Fruit fly (Drosophila melanogaster) whole organism, wandering third instar larva: ENCODE results near the gene CG33096.

ENCODE experiments used
- Abd-B ChIP-seq: fragments of >200 bp; optimal IDR thresholded peaks from 2 replicates; lab custom pipeline; 2017; ENCODE audit warnings: missing biosample characterization, missing genetic modification characterization
- CG32264 ChIP-seq: fragments of 200-800 bp; sonication (Bioruptor generic); optimal IDR thresholded peaks from 2 replicates; lab custom pipeline; 2016; ENCODE audit warnings: missing biosample characterization, missing genetic modification characterization
- CG9705 ChIP-seq: fragments of 200-800 bp; sonication (Bioruptor generic); optimal IDR thresholded peaks from 2 replicates; lab custom pipeline; 2018; ENCODE audit warnings: missing biosample characterization, mild to moderate bottlenecking, missing genetic modification characterization
- CrebA ChIP-seq: fragments of 200-800 bp; sonication (Bioruptor generic); optimal IDR thresholded peaks from 2 replicates; lab custom pipeline; 2016; ENCODE audit warnings: missing biosample characterization, mild to moderate bottlenecking, missing genetic modification characterization, borderline replicate concordance
- Dfd ChIP-seq: fragments of >200 bp; optimal IDR thresholded peaks from 2 replicates; lab custom pipeline; 2017; ENCODE audit warnings: missing biosample characterization, missing genetic modification characterization
- Dif ChIP-seq: fragments of 200-275, 200-300 bp; sonication (Bioruptor generic); optimal IDR thresholded peaks from 2 replicates; lab custom pipeline; 2018; ENCODE audit warnings: missing biosample characterization, missing genetic modification characterization; ENCODE audit not compliant: partially characterized antibody
- GATAd ChIP-seq: sonication (Bioruptor generic); optimal IDR thresholded peaks from 2 replicates; lab custom pipeline; 2016; ENCODE audit warnings: missing biosample characterization, missing genetic modification characterization
- HLH106 ChIP-seq: fragments of 200-800 bp; optimal IDR thresholded peaks from 3 replicates; lab custom pipeline; 2019; ENCODE audit warnings: missing biosample characterization, mild to moderate bottlenecking, missing genetic modification characterization, moderate library complexity
- Hnf4 ChIP-seq: fragments of 200-800 bp; sonication (Bioruptor generic); optimal IDR thresholded peaks from 2 replicates; lab custom pipeline; 2016; ENCODE audit warnings: missing biosample characterization, mild to moderate bottlenecking, missing genetic modification characterization
- Hr78 ChIP-seq: fragments of >200 bp; optimal IDR thresholded peaks from 2 replicates; lab custom pipeline; 2017; ENCODE audit warnings: missing biosample characterization, missing genetic modification characterization
- Hr83 ChIP-seq: fragments of 200-300 bp; sonication (Bioruptor generic); optimal IDR thresholded peaks from 2 replicates; lab custom pipeline; 2016; ENCODE audit warnings: missing biosample characterization, mild to moderate bottlenecking, missing genetic modification characterization, moderate library complexity; ENCODE audit not compliant: poor library complexity, severe bottlenecking
- Jra ChIP-seq: sonication (Bioruptor generic); optimal IDR thresholded peaks from 2 replicates; lab custom pipeline; 2016; ENCODE audit warnings: missing biosample characterization, missing genetic modification characterization
- Mio ChIP-seq: sonication (Bioruptor generic); optimal IDR thresholded peaks from 2 replicates; lab custom pipeline; 2016; ENCODE audit warnings: missing biosample characterization, missing genetic modification characterization
- Myc ChIP-seq: fragments of >200 bp; optimal IDR thresholded peaks from 2 replicates; lab custom pipeline; 2017
- N ChIP-seq: fragments of >200 bp; optimal IDR thresholded peaks from 2 replicates; lab custom pipeline; 2018; ENCODE audit warnings: missing biosample characterization, missing external identifiers, missing genetic modification characterization
- OdsH ChIP-seq: fragments of 200-800 bp; sonication (Bioruptor generic); optimal IDR thresholded peaks from 2 replicates; lab custom pipeline; 2016; ENCODE audit warnings: missing biosample characterization, mild to moderate bottlenecking, missing genetic modification characterization
- Rel ChIP-seq, 2 experiments: fragments of 200-800 bp; sonication (Bioruptor generic) in 1 of 2; optimal IDR thresholded peaks; 2 replicates in 1 of 2; 3 replicates in 1 of 2; lab custom pipeline; 2016 to 2019; ENCODE audit warnings: mild to moderate bottlenecking in 2 of 2, missing biosample characterization in 2 of 2, missing genetic modification characterization in 2 of 2, moderate library complexity in 1 of 2
- Sp1 ChIP-seq: fragments of 200-800 bp; sonication (Bioruptor generic); optimal IDR thresholded peaks from 3 replicates; lab custom pipeline; 2019; ENCODE audit warnings: missing biosample characterization, mild to moderate bottlenecking, missing genetic modification characterization, moderate library complexity
- Vsx2 ChIP-seq: fragments of 200-300, 225-300 bp; sonication (Bioruptor generic); optimal IDR thresholded peaks from 2 replicates; lab custom pipeline; 2018; ENCODE audit warnings: missing biosample characterization, missing genetic modification characterization; ENCODE audit not compliant: partially characterized antibody
- br ChIP-seq: fragments of 200-800 bp; sonication (Bioruptor generic); optimal IDR thresholded peaks from 2 replicates; lab custom pipeline; 2016; ENCODE audit warnings: missing biosample characterization, missing genetic modification characterization
- brk ChIP-seq: fragments of 200-800 bp; sonication (Bioruptor generic); optimal IDR thresholded peaks from 2 replicates; lab custom pipeline; 2016; ENCODE audit warnings: missing biosample characterization, mild to moderate bottlenecking, missing genetic modification characterization
- dl ChIP-seq, 2 experiments: fragments of 175-275, 200-275 bp in 1 of 2; fragments of 200-275 bp in 1 of 2; sonication (Bioruptor generic); optimal IDR thresholded peaks; lab custom pipeline; 2018; ENCODE audit warnings: mild to moderate bottlenecking in 2 of 2, missing biosample characterization in 2 of 2, missing genetic modification characterization in 2 of 2, moderate library complexity in 2 of 2; ENCODE audit not compliant: partially characterized antibody in 2 of 2, insufficient read depth in 1 of 2
- dmrt93B ChIP-seq: fragments of 200-800 bp; sonication (Bioruptor generic); optimal IDR thresholded peaks from 2 replicates; lab custom pipeline; 2018; ENCODE audit warnings: missing biosample characterization, mild to moderate bottlenecking, missing genetic modification characterization
- dsf ChIP-seq: sonication (Bioruptor generic); optimal IDR thresholded peaks from 2 replicates; lab custom pipeline; 2016; ENCODE audit warnings: missing biosample characterization, missing genetic modification characterization, borderline replicate concordance
- ey ChIP-seq: fragments of 200-800 bp; sonication (Bioruptor generic); optimal IDR thresholded peaks from 2 replicates; lab custom pipeline; 2016; ENCODE audit warnings: missing biosample characterization, missing genetic modification characterization
- foxo ChIP-seq, 2 experiments: fragments of 200-800 bp; sonication (Bioruptor generic); optimal IDR thresholded peaks; 2 replicates in 1 of 2; 3 replicates in 1 of 2; lab custom pipeline; 2016 to 2017; ENCODE audit warnings: missing biosample characterization in 2 of 2, missing genetic modification characterization in 2 of 2
- fru ChIP-seq: fragments of 200-800 bp; sonication (Bioruptor generic); optimal IDR thresholded peaks from 3 replicates; lab custom pipeline; 2016; ENCODE audit warnings: missing biosample characterization, mild to moderate bottlenecking, missing genetic modification characterization
- h ChIP-seq: fragments of 200-800 bp; sonication (Bioruptor generic); optimal IDR thresholded peaks from 3 replicates; lab custom pipeline; 2016; ENCODE audit warnings: missing biosample characterization, mild to moderate bottlenecking, missing genetic modification characterization
- jim ChIP-seq: fragments of 175-275, 200-325 bp; sonication (Bioruptor generic); optimal IDR thresholded peaks from 2 replicates; lab custom pipeline; 2016; ENCODE audit warnings: missing biosample characterization, mild to moderate bottlenecking, missing genetic modification characterization
- lola ChIP-seq: fragments of >200 bp; optimal IDR thresholded peaks from 2 replicates; lab custom pipeline; 2017; ENCODE audit warnings: missing biosample characterization, missing genetic modification characterization
- pan ChIP-seq: fragments of >200 bp; optimal IDR thresholded peaks from 2 replicates; lab custom pipeline; 2017
- psq ChIP-seq: fragments of 200-800 bp; sonication (Bioruptor generic); optimal IDR thresholded peaks from 3 replicates; lab custom pipeline; 2017; ENCODE audit warnings: missing biosample characterization, mild to moderate bottlenecking, missing genetic modification characterization, moderate library complexity
- rgr ChIP-seq: fragments of 200-800 bp; sonication (Bioruptor generic); optimal IDR thresholded peaks from 3 replicates; lab custom pipeline; 2016; ENCODE audit warnings: missing biosample characterization, mild to moderate bottlenecking, missing genetic modification characterization
- sage ChIP-seq: fragments of 200-800 bp; sonication (Bioruptor generic); optimal IDR thresholded peaks from 2 replicates; lab custom pipeline; 2016; ENCODE audit warnings: missing biosample characterization, mild to moderate bottlenecking, missing genetic modification characterization
- sv ChIP-seq: fragments of 200-800 bp; sonication (Bioruptor generic); optimal IDR thresholded peaks from 3 replicates; lab custom pipeline; 2016; ENCODE audit warnings: missing biosample characterization, missing genetic modification characterization
- tai ChIP-seq: sonication (Bioruptor generic); optimal IDR thresholded peaks from 2 replicates; lab custom pipeline; 2016; ENCODE audit warnings: missing biosample characterization, missing genetic modification characterization
- usp ChIP-seq: fragments of >200 bp; optimal IDR thresholded peaks from 2 replicates; lab custom pipeline; 2017; ENCODE audit warnings: missing biosample characterization, missing genetic modification characterization
- woc ChIP-seq: sonication (Bioruptor generic); optimal IDR thresholded peaks from 2 replicates; lab custom pipeline; 2016; ENCODE audit warnings: missing biosample characterization, mild to moderate bottlenecking, missing genetic modification characterization

CG33096 gene

DNA sequence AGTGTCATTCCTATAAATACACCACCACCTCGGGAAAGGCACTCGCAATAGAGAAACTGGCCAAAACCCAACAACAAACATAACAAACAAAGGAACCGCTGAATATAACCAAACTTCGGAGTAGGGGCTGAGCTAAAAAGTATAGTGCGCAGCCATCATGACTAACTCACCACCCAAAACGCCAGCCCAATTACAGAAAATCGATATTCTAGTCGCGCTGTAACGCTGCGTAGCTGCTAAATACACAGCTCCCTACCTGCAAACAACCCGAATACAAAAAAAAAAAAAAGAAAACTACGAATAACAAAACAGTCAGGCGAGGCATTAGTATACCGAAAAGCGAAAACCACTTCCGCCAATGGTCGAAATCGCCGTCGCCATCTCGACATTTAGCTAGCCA is 46.8 kb upstream of the CG33096 start:
- TF ChIP-seq pan (lab: Kevin White, UChicago) (no peak), dl (GFP tag; optimal IDR thresholded peaks at IDR 0.05; lab: Kevin White, UChicago; ENCODE audit: insufficient read depth in 1 of 2, partially characterized antibody in 2 of 2) (no peak), GATAd (no peak), Jra (GFP tag; lab: Kevin White, UChicago) (no peak), Mio (GFP tag; lab: Kevin White, UChicago) (no peak), Hr83 (no peak), sv (GFP tag; lab: Kevin White, UChicago) (no peak), psq (GFP tag; lab: Kevin White, UChicago) (no peak), foxo (GFP tag; optimal IDR thresholded peaks at IDR 0.05; lab: Kevin White, UChicago) (no peak)

DNA sequence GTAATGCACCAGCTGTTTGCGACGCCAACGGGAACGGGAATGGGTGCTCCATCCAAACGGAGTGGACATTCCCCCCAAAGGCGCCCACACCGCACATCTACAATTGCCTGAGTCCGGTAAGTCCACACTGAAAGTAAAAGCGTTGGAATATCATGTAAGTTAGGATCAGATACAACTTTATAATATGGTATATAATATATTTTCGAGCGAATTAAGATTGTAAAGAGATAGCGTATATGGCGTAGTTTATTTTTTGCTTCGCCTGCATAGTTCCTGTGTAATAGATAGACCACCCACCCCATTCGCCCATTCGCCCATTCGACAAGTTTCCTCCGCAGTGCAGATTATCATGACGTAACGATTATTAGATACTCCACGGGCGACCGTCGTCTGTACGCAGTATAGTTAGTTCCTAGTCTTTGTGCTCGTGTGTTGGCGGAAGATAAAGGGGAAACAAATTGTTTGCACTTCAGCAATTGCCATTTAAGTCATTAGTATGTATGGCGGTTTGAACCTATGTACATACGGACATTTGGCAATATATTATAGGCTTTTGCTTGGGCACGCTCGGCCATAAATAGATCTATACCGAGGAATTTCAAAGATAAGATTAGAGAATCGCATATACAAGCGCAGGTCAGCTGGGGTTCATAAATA is 45.9 kb upstream of the CG33096 start:
- no peak for TF ChIP-seq CG32264 (GFP tag; lab: Kevin White, UChicago)
- peak; percentile 24 for TF ChIP-seq h
- TF ChIP-seq br (GFP tag; lab: Kevin White, UChicago), result no peak

DNA sequence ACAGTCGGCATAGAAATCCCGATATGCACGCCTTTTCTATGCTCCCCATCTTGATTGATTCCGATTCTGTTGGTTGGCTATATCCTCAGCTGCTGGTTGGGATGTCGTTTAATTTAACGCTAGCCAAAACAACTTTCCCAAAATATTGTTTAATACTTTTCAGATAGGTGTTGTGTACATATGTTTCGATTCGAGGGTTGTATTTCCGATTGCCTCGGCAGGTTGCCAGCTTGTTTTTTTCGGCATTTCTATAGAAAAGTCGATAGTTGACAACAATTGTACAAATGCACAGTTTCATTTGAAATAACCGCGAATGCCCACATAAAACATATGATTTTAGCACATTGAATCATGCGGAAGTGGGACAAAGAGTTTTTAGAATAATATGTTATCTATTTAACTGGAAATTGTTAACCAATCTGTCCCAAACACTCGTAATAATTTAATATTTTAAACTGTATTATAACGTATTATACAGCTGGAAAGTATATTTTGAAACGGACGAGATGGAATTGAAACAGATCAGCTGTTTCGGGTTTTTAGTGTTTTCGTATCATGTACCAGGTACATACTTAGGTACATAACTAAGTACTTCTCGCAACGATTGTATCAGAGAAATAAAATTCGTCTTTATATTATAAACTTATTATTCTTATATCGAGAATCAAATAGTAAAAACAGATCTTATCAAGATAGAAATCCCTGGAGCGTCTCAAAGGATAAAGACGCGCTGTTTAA is 42.9 kb upstream of the CG33096 start, which contains the start of gene CG31109:
Gene CG31109 (minus strand): TSS at position 203 of the 738 bp plus-strand sequence.
- TF ChIP-seq jim (GFP tag; lab: Kevin White, UChicago) (no peak), dl (GFP tag; optimal IDR thresholded peaks at IDR 0.05; lab: Kevin White, UChicago; ENCODE audit: insufficient read depth in 1 of 2, partially characterized antibody in 2 of 2) (no peak), Hr83 (peak; percentile 41), psq (GFP tag; lab: Kevin White, UChicago) (no peak), CrebA (GFP tag; lab: Kevin White, UChicago) (no peak), woc (GFP tag; lab: Kevin White, UChicago) (peak; percentile 7), OdsH (GFP tag; lab: Kevin White, UChicago) (no peak), Rel (GFP tag; optimal IDR thresholded peaks at IDR 0.05; lab: Kevin White, UChicago) (no peak), Rel (tag; optimal IDR thresholded peaks at IDR 0.05; lab: Kevin White, UChicago) (peak; percentile 2), CG32264 (GFP tag; lab: Kevin White, UChicago) (no peak), N (GFP tag; lab: Kevin White, UChicago) (no peak), Hr78 (no peak), Dfd (GFP tag; lab: Kevin White, UChicago) (no peak), fru (no peak), rgr (GFP tag; lab: Kevin White, UChicago) (peak; percentile 55), brk (GFP tag; lab: Kevin White, UChicago) (peak; percentile 27), Dif (GFP tag; lab: Kevin White, UChicago) (no peak), h (peak; percentile 18), Sp1 (no peak), Hnf4 (GFP tag; lab: Kevin White, UChicago) (peak; percentile 46), usp (no peak), Jra (GFP tag; lab: Kevin White, UChicago) (no peak), Myc (lab: Kevin White, UChicago) (no peak), dmrt93B (GFP tag; lab: Kevin White, UChicago) (no peak), Abd-B (GFP tag; lab: Kevin White, UChicago) (no peak), dsf (GFP tag; lab: Kevin White, UChicago) (no peak), HLH106 (tag; lab: Kevin White, UChicago) (peak; percentile 31), GATAd (no peak), CG9705 (GFP tag; lab: Kevin White, UChicago) (peak; percentile 32), tai (peak; percentile 4), ey (GFP tag; lab: Kevin White, UChicago) (no peak), lola (GFP tag; lab: Kevin White, UChicago) (no peak), br (GFP tag; lab: Kevin White, UChicago) (no peak), pan (lab: Kevin White, UChicago) (no peak), Vsx2 (GFP tag; lab: Kevin White, UChicago) (no peak), sage (GFP tag; lab: Kevin White, UChicago) (no peak), foxo (GFP tag; optimal IDR thresholded peaks at IDR 0.05; lab: Kevin White, UChicago) (peak in 1 of 2 experiments; percentile 39), Mio (GFP tag; lab: Kevin White, UChicago) (no peak), sv (GFP tag; lab: Kevin White, UChicago) (no peak)
